Fruit fly (Drosophila melanogaster): ENCODE measurements around the gene CG14315.

CG14315 gene

DNA sequence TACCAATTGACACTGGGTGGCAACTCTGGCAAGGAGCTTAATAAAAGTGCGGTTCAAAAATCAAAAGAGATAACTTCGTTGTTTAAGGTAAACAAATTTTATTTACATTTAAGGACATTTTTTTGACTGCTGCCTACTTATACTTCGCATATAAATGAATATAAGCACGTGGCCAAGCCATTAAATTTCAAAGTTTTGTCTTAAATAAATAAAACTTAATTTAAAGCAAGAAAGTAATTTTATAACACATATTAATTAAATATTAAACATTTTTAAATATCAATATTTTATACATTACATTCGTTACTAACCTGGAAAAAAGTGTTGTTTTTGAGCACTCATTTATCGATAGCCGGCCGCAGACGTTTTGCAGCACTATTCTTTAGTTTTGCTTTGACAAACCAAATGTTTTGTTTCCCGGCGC lies 30.2 kb downstream of the CG14315 start, which contains the start of the genes CG12321 and MED17 (continued):
- TF ChIP-seq CG10979 (tag; optimal IDR thresholded peaks at IDR 0.05) = peak; percentile 85
- peak; percentile 87 for TF ChIP-seq ssp (GFP tag; IDR thresholded peaks at IDR 0.05)
- TF ChIP-seq CG3281 (GFP tag; optimal IDR thresholded peaks at IDR 0.05) = peak; percentile 90
- peak; percentile 82 for TF ChIP-seq CG31388 (GFP tag; optimal IDR thresholded peaks at IDR 0.05)
- TF ChIP-seq vvl (GFP tag; IDR thresholded peaks at IDR 0.05) = peak; percentile 90
- TF ChIP-seq BtbVII (GFP tag; optimal IDR thresholded peaks at IDR 0.05) = peak; percentile 86
- TF ChIP-seq CG4282 (GFP tag; optimal IDR thresholded peaks at IDR 0.05) = no peak
- TF ChIP-seq D19B (GFP tag; optimal IDR thresholded peaks at IDR 0.05) = peak; percentile 78
- TF ChIP-seq ara (GFP tag; IDR thresholded peaks at IDR 0.05) = peak; percentile 60
- TF ChIP-seq CG6175 (GFP tag; IDR thresholded peaks at IDR 0.05) = peak; percentile 79; the same call in 2 of the 3 replicates
- TF ChIP-seq bab2 (GFP tag; optimal IDR thresholded peaks at IDR 0.05) = peak; percentile 76
- peak; percentile 58 for TF ChIP-seq odd (GFP tag; optimal IDR thresholded peaks at IDR 0.05)
- peak; percentile 88 for TF ChIP-seq Sox100B (GFP tag; optimal IDR thresholded peaks at IDR 0.05)
- peak; percentile 67 for TF ChIP-seq pho (GFP tag; optimal IDR thresholded peaks at IDR 0.05)
- TF ChIP-seq Dip3 (GFP tag; optimal IDR thresholded peaks at IDR 0.05) = peak; percentile 77
- TF ChIP-seq Usf (GFP tag; optimal IDR thresholded peaks at IDR 0.05) = peak; percentile 85
- peak; percentile 91 for TF ChIP-seq CG32532 (GFP tag; IDR thresholded peaks at IDR 0.05)
- peak; percentile 81 for TF ChIP-seq H2.0 (GFP tag; IDR thresholded peaks at IDR 0.05)
- TF ChIP-seq CG12071 (GFP tag; optimal IDR thresholded peaks at IDR 0.05) = no peak
- peak; percentile 27; the same call in 1 of the 2 replicates for TF ChIP-seq Ravus (GFP tag; IDR thresholded peaks at IDR 0.05)
- peak; percentile 42 for TF ChIP-seq CG6813 (GFP tag; optimal IDR thresholded peaks at IDR 0.05)
- TF ChIP-seq gfzf (GFP tag; optimal IDR thresholded peaks at IDR 0.05) = no peak
- peak; percentile 88 for TF ChIP-seq PHDP (tag; optimal IDR thresholded peaks at IDR 0.05)
- no peak for TF ChIP-seq pb (GFP tag; optimal IDR thresholded peaks at IDR 0.05)
- peak; percentile 70 for TF ChIP-seq gsb-n (tag; optimal IDR thresholded peaks at IDR 0.05)
- peak; percentile 59 for TF ChIP-seq kay (GFP tag; optimal IDR thresholded peaks at IDR 0.05)
- peak; percentile 89 for TF ChIP-seq CG34422 (GFP tag; IDR thresholded peaks at IDR 0.05)
- peak; percentile 94 for TF ChIP-seq CG1602 (GFP tag; optimal IDR thresholded peaks at IDR 0.05)
- TF ChIP-seq CG11247 (GFP tag; IDR thresholded peaks at IDR 0.05) = peak; percentile 92
- TF ChIP-seq vfl (GFP tag; optimal IDR thresholded peaks at IDR 0.05) = peak; percentile 58
- no peak for TF ChIP-seq MESR4 (GFP tag; optimal IDR thresholded peaks at IDR 0.05)
- no peak for TF ChIP-seq hkb (optimal IDR thresholded peaks at IDR 0.05)
- peak; percentile 75 for TF ChIP-seq hkb (GFP tag; IDR thresholded peaks at IDR 0.05)
- TF ChIP-seq CG7839 (tag; optimal IDR thresholded peaks at IDR 0.05) = peak; percentile 86
- peak; percentile 85 for TF ChIP-seq Dek (tag; optimal IDR thresholded peaks at IDR 0.05)
- peak; percentile 85 for TF ChIP-seq CG7556 (GFP tag; optimal IDR thresholded peaks at IDR 0.05)
- TF ChIP-seq CG8281 (tag; optimal IDR thresholded peaks at IDR 0.05) = peak; percentile 60
- TF ChIP-seq sug (tag; optimal IDR thresholded peaks at IDR 0.05) = peak; percentile 81
- TF ChIP-seq CG16779 (GFP tag; IDR thresholded peaks at IDR 0.05) = peak; percentile 82
- peak; percentile 71 for TF ChIP-seq HmgZ (tag; optimal IDR thresholded peaks at IDR 0.05)
- peak; percentile 82 for TF ChIP-seq CG3065 (GFP tag; optimal IDR thresholded peaks at IDR 0.05)
- TF ChIP-seq CG2875 (GFP tag; optimal IDR thresholded peaks at IDR 0.05) = peak; percentile 79
- no peak for TF ChIP-seq nerfin-2 (GFP tag; IDR thresholded peaks at IDR 0.05; ENCODE audit: partially characterized antibody)
- TF ChIP-seq CG2129 (GFP tag; IDR thresholded peaks at IDR 0.05; ENCODE audit: partially characterized antibody) = no peak
- no peak for TF ChIP-seq da (GFP tag; optimal IDR thresholded peaks at IDR 0.05)
- TF ChIP-seq CG6254 (GFP tag; optimal IDR thresholded peaks at IDR 0.05) = peak; percentile 70
- peak; percentile 94 for TF ChIP-seq CG13775 (GFP tag; optimal IDR thresholded peaks at IDR 0.05)
- peak; percentile 92 for TF ChIP-seq CG16815 (GFP tag; optimal IDR thresholded peaks at IDR 0.05)
- TF ChIP-seq Hsf (GFP tag; optimal IDR thresholded peaks at IDR 0.05) = peak; percentile 79
- no peak for TF ChIP-seq bowl (GFP tag; IDR thresholded peaks at IDR 0.05)
- TF ChIP-seq CG12219 (GFP tag; optimal IDR thresholded peaks at IDR 0.05) = peak; percentile 8

Measured in whole organism, embryonic.